Worm (Caenorhabditis elegans) whole organism, dauer: Measurements from ENCODE around the gene srh-206.

Source experiments
- unc-62 ChIP-seq: sonication (generic microtip); optimal IDR thresholded peaks from 2 replicates; lab custom pipeline; 2017; ENCODE audit warnings: missing biosample characterization, missing genetic modification reagents, missing genetic modification characterization

The srh-206 gene

DNA sequence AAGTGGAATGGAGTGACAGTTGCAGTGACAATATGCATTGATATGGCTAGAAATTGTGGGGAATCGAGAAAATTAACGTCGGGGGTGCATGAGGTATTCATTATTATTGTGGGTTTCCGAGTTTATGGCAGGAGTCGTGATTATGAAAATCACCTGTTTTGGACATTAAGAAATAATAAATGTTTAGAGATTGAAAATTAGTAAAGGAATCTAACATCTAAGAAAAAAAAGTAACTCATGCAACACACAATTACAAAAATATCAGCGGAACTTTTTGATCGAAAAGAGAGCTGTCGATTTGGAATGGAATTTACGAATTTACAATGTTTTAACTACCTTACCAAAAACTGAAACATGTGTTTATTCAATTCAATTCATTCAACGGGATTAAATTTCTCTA lies at the start of gene srh-206:
Gene srh-206, minus strand, starts transcription at position 101 of the 400 bp plus-strand sequence.
- TF ChIP-seq unc-62 (GFP tag; lab: Kevin White, UChicago): no peak

DNA sequence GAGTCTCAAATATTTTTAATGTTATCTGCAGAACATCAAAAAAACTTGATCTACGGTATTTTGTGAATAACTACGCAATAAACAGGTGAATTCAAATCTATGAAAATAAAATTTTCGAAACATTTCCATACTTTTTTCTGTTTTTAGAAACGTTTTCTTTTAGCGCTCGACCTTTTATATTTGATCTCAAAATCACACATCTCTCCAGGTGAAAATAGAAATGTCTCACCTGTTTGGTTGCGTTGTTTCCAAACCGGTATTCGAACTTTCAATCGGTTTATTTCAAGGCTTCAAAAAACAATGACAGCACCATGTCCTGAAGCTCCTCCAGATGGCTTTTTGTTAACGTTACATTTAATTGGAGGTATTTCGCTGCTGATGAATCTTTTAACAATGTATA lies 46.5 kb upstream of the srh-206 start, which contains the start of gene sri-9:
Gene sri-9, plus strand, starts transcription at position 301 of the 400 bp plus-strand sequence.
- no peak for TF ChIP-seq unc-62 (GFP tag; lab: Kevin White, UChicago)

DNA sequence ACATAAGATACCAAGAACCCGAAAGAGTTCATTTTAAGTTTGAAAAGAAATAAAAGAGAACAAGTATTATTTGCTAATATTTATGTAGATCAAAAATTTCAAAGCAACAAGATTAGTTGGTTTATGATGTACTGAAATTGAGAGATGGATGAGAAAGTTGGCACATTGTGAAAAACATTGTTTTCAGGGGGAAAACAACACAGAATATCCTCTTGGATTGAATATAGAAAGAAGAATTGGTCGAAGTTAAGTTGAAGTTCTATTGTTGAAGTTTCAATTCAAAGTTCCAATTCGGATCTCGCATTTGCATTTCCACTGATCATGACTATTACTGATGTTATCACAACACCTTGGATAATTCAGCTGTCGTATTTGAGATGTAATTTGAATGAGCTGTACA lies 46.0 kb upstream of the srh-206 start:
- no peak for TF ChIP-seq unc-62 (GFP tag; lab: Kevin White, UChicago)

ce11 chrV:17000204-17000603 lies 45.5 kb upstream of the srh-206 start, which contains the start of gene str-217:
TSS of gene str-217 (minus strand) at chrV:17000304.
- TF ChIP-seq unc-62 (GFP tag; lab: Kevin White, UChicago): no peak

ce11 chrV:16992383-16992782 lies 37.7 kb upstream of the srh-206 start:
- no peak for TF ChIP-seq unc-62 (GFP tag; lab: Kevin White, UChicago)

ce11 chrV:16991734-16992133 lies 37.1 kb upstream of the srh-206 start, which contains the start of gene srz-95:
TSS of gene srz-95 (plus strand) at chrV:16992034.
- no peak for TF ChIP-seq unc-62 (GFP tag; lab: Kevin White, UChicago)

- TF ChIP-seq unc-62 (GFP tag; lab: Kevin White, UChicago): no peak
Measured at ce11 chrV:16988614-16989013, 33.9 kb upstream of the srh-206 start, which contains the start of gene Y102A5C.27. TSS of gene Y102A5C.27 (minus strand) at chrV:16988714.

ce11 chrV:16987783-16988182 lies 33.1 kb upstream of the srh-206 start:
- no peak for TF ChIP-seq unc-62 (GFP tag; lab: Kevin White, UChicago)

ce11 chrV:16987035-16987434 lies 32.4 kb upstream of the srh-206 start, which contains the start of gene Y102A5C.40:
TSS of gene Y102A5C.40 (minus strand) at chrV:16987135.
- no peak for TF ChIP-seq unc-62 (GFP tag; lab: Kevin White, UChicago)

DNA sequence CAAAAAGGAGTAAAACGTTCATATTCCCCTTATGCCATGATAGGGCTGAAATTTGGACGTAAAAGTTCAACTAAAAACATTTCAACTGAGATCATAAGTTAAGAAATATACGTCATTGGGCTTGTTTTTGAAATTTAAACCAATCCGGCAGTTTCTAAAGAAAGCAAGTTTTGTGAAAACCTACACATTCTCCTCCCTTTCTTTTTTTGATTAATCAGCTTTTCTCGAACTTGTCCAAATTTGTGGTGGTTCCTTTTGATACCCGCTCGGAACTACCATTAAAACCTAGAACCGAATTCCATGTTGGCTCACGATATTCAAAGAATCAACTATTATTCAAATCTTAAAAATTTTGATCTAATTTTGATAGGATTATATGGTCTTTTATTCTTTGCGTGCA lies 25.7 kb upstream of the srh-206 start, which contains the start of gene srz-54:
Gene srz-54, plus strand, starts transcription at position 301 of the 400 bp plus-strand sequence.
- no peak for TF ChIP-seq unc-62 (GFP tag; lab: Kevin White, UChicago)

ce11 chrV:16974919-16975318 lies 20.3 kb upstream of the srh-206 start, which contains the start of gene srx-54:
TSS of gene srx-54 (plus strand) at chrV:16975219.
- no peak for TF ChIP-seq unc-62 (GFP tag; lab: Kevin White, UChicago)

DNA sequence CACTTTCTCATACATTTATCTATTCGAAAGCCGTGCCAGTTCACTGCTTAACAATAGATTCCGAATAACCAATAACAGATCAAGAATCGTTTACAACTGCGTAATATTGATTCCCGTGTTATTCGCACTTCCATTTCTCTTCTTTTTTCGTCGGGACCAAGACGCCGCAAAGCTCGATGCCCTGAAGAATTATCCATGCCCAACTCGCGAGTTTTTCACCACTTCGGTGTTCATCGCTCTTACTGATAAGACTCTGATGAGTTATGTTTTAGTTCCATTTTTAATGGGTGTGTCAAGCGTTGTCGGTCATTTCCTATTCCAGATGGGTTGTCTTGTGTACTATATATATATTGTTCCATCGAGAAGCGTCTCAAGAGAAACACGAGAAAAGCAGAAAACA lies 18.7 kb upstream of the srh-206 start:
- TF ChIP-seq unc-62 (GFP tag; lab: Kevin White, UChicago): no peak

- TF ChIP-seq unc-62 (GFP tag; lab: Kevin White, UChicago): no peak
Measured at ce11 chrV:16972134-16972533, 17.5 kb upstream of the srh-206 start, which contains the start of gene srh-119. TSS of gene srh-119 (plus strand) at chrV:16972434.

DNA sequence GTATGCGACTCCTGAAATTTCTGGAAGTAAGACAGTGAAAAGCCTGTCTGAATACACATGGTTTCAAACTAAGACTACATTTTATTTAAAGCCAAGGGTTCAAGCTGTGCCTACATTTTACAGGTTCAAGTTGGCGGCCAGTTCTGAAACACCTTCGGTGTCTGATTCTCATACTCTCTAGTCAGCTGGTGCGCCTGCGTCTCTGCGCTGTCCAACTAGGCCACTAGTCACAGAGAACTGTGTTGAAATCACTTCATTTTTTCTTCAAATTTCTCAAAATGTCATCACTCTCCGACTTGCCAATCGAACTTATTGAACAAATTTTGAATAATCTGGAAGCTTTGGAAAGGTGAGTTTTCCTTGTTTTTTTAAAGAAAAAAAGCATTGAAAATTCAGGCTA lies 12.0 kb upstream of the srh-206 start, which contains the start of gene fbxa-90:
Gene fbxa-90, plus strand, starts transcription at position 179 of the 400 bp plus-strand sequence.
- no peak for TF ChIP-seq unc-62 (GFP tag; lab: Kevin White, UChicago)

- TF ChIP-seq unc-62 (GFP tag; lab: Kevin White, UChicago): no peak
Measured at ce11 chrV:16965655-16966054, 11.0 kb upstream of the srh-206 start, which contains the start of gene efl-1. TSS of gene efl-1 (minus strand) at chrV:16965675.

DNA sequence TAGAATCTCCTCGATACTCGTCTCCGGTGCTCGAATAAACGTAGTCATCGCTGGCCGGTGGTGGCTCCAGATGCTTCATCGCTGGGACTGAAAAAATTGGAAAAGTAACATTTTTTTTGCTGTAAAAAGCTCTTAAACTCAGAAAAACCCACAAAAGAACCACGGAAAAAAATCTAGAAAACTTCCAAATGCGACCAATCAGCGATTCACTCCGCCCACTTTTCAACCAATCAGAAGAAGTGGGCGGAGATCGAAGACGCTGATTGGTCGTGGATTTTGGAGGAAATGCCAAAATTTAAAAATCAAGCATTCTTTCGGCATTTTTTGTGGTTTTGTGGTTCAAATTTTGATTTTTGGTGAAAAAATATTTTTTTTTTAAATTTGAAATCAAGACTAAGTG lies 4.3 kb upstream of the srh-206 start:
- no peak for TF ChIP-seq unc-62 (GFP tag; lab: Kevin White, UChicago)

DNA sequence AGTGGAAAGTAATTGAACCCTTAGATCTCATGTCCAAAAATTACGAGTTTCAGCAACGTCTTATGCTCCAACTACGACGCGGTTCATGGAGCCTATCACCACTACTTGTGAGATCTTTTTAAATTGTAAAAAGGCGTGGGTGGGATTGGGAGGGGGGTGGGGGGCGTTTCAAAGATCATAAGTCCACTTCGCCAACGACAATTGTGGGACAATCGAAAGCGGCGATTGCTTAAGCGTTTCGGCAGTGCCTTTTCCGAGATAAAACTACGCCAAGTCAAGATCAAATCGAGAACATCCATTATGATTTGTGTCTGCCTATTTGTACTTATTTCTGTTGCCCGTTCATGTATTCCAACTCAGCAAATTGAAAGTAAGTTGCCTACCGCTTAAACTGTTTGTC lies 1.6 kb upstream of the srh-206 start, which contains the start of gene clec-239:
Gene clec-239, plus strand, starts transcription at position 301 of the 400 bp plus-strand sequence.
- TF ChIP-seq unc-62 (GFP tag; lab: Kevin White, UChicago): no peak
